Worm (Caenorhabditis elegans) whole organism, L4 larva: Measurements from ENCODE around the gene sta-1.
A peak's percentile ranks its signal among the peaks of the same experiment; 100 is the strongest.

Experiments used
- F26F4.8 ChIP-seq: fragments of 200-800 bp; sonication (Bioruptor generic); conservative IDR thresholded peaks from 2 replicates; pipeline ENCODE4 v1.3.6; 2022; ENCODE audit warnings: missing genetic modification characterization, missing compliant biosample characterization
- Y48G9A.11 ChIP-seq: fragments of 200-800 bp; sonication (Bioruptor generic); IDR thresholded peaks from 2 replicates; pipeline ENCODE4 v1.3.6; 2022; ENCODE audit warnings: missing genetic modification reagents, missing genetic modification characterization, missing compliant biosample characterization
- Y75B8A.6 ChIP-seq: fragments of 200-800 bp; sonication (Bioruptor generic); IDR thresholded peaks from 2 replicates; pipeline ENCODE4 v1.3.6; 2022; ENCODE audit warnings: missing genetic modification reagents, missing genetic modification characterization, missing compliant biosample characterization
- ZK546.5 ChIP-seq, 2 experiments: sonication (generic microtip); optimal IDR thresholded peaks; 2 replicates each; lab custom pipeline; 2017; ENCODE audit warnings: missing biosample characterization in 2 of 2, missing genetic modification characterization in 2 of 2
- aha-1 ChIP-seq: fragments of 150-350 bp; peaks from one replicate; lab custom pipeline; 2014; ENCODE audit warnings: missing biosample characterization, missing genetic modification characterization
- ama-1 ChIP-seq: fragments of 150-350 bp; optimal IDR thresholded peaks from 2 replicates; lab custom pipeline; 2014; ENCODE audit warnings: inconsistent platforms, mixed read lengths
- ceh-28 ChIP-seq: fragments of 150-350 bp; optimal IDR thresholded peaks from 2 replicates; lab custom pipeline; 2014; ENCODE audit warnings: missing biosample characterization, missing genetic modification reagents, missing genetic modification characterization
- ceh-32 ChIP-seq: sonication (generic microtip); optimal IDR thresholded peaks from 2 replicates; lab custom pipeline; 2016; ENCODE audit warnings: mild to moderate bottlenecking, missing genetic modification characterization, missing compliant biosample characterization; ENCODE audit not compliant: poor library complexity
- ceh-82 ChIP-seq: sonication (generic microtip); optimal IDR thresholded peaks from 2 replicates; lab custom pipeline; 2017; ENCODE audit warnings: missing biosample characterization, missing genetic modification characterization
- cey-2 ChIP-seq: sonication (generic microtip); optimal IDR thresholded peaks from 3 replicates; lab custom pipeline; 2017; ENCODE audit warnings: missing genetic modification characterization, mild to moderate bottlenecking, missing compliant biosample characterization, antibody characterized with exemption, borderline replicate concordance; ENCODE audit not compliant: insufficient read depth
- ctbp-1 ChIP-seq: fragments of 200-800 bp; sonication (Bioruptor generic); IDR thresholded peaks from 2 replicates; pipeline ENCODE4 v1.3.6; 2022; ENCODE audit warnings: missing genetic modification reagents, missing genetic modification characterization, missing compliant biosample characterization
- daf-12 ChIP-seq: fragments of 150-350 bp; optimal IDR thresholded peaks from 2 replicates; lab custom pipeline; 2014; ENCODE audit warnings: missing biosample characterization, missing genetic modification reagents, missing genetic modification characterization
- daf-8 ChIP-seq: fragments of 200-800 bp; sonication (Bioruptor generic); IDR thresholded peaks from 2 replicates; pipeline ENCODE4 v1.3.6; 2022; ENCODE audit warnings: missing genetic modification characterization, missing compliant biosample characterization
- dmd-6 ChIP-seq: fragments of 200-800 bp; sonication (Bioruptor generic); IDR thresholded peaks from 2 replicates; pipeline ENCODE4 v1.3.6; 2022; ENCODE audit warnings: missing genetic modification reagents, missing genetic modification characterization, missing compliant biosample characterization
- dve-1 ChIP-seq: sonication (generic microtip); optimal IDR thresholded peaks from 2 replicates; lab custom pipeline; 2017; ENCODE audit warnings: antibody characterized with exemption, mild to moderate bottlenecking, missing genetic modification characterization, missing compliant biosample characterization; ENCODE audit not compliant: insufficient read depth
- fkh-10 ChIP-seq: fragments of 150-350 bp; optimal IDR thresholded peaks from 2 replicates; lab custom pipeline; 2014; ENCODE audit warnings: missing biosample characterization, missing genetic modification reagents, missing genetic modification characterization
- fos-1 ChIP-seq: fragments of 150-350 bp; optimal IDR thresholded peaks from 2 replicates; lab custom pipeline; 2014; ENCODE audit warnings: missing biosample characterization, missing genetic modification characterization
- gei-8 ChIP-seq: fragments of 200-800 bp; sonication (Bioruptor generic); optimal IDR thresholded peaks from 2 replicates; lab custom pipeline; 2018; ENCODE audit warnings: mild to moderate bottlenecking, missing genetic modification characterization, missing compliant biosample characterization
- hif-1 ChIP-seq, 2 experiments: sonication (generic microtip); optimal IDR thresholded peaks; 2 replicates each; lab custom pipeline; 2016 to 2017; ENCODE audit warnings: missing compliant biosample characterization in 2 of 2, missing genetic modification characterization in 2 of 2, missing genetic modification reagents in 2 of 2, missing genotype in 2 of 2, mild to moderate bottlenecking in 1 of 2
- hlh-11 ChIP-seq: fragments of 200-800 bp; sonication (Bioruptor generic); optimal IDR thresholded peaks from 2 replicates; lab custom pipeline; 2018; ENCODE audit warnings: mild to moderate bottlenecking, missing genetic modification characterization, missing compliant biosample characterization
- hlh-30 ChIP-seq: sonication (generic microtip); optimal IDR thresholded peaks from 2 replicates; lab custom pipeline; 2017; ENCODE audit warnings: antibody characterized with exemption, mild to moderate bottlenecking, missing genetic modification characterization, missing compliant biosample characterization; ENCODE audit not compliant: insufficient read depth
- hmg-1.1 ChIP-seq: fragments of 200-800 bp; sonication (Bioruptor generic); IDR thresholded peaks from 2 replicates; pipeline ENCODE4 v1.3.6; 2022; ENCODE audit warnings: missing genetic modification reagents, missing genetic modification characterization, missing compliant biosample characterization
- lim-7 ChIP-seq: fragments of 200-800 bp; sonication (Bioruptor generic); IDR thresholded peaks from 2 replicates; pipeline ENCODE4 v1.3.6; 2022; ENCODE audit warnings: missing genetic modification characterization, missing compliant biosample characterization
- lin-29 ChIP-seq: fragments of 200-800 bp; sonication (Bioruptor generic); IDR thresholded peaks from 2 replicates; pipeline ENCODE4 v1.3.6; 2022; ENCODE audit warnings: missing genetic modification reagents, missing genetic modification characterization, missing compliant biosample characterization
- lin-38 ChIP-seq: fragments of 200-800 bp; sonication (Bioruptor generic); IDR thresholded peaks from 2 replicates; pipeline ENCODE4 v1.3.6; 2022; ENCODE audit warnings: missing genetic modification reagents, missing genetic modification characterization, missing compliant biosample characterization
- lin-39 ChIP-seq: fragments of 150-350 bp; optimal IDR thresholded peaks from 2 replicates; lab custom pipeline; 2014; ENCODE audit warnings: missing biosample characterization, missing genetic modification reagents, missing genetic modification characterization
- lir-3 ChIP-seq: sonication (generic microtip); optimal IDR thresholded peaks from 2 replicates; lab custom pipeline; 2016; ENCODE audit warnings: mild to moderate bottlenecking, missing genetic modification characterization, missing compliant biosample characterization
- lsy-2 ChIP-seq, 2 experiments: fragments of 150-350 bp in 1 of 2; sonication (generic microtip) in 1 of 2; optimal IDR thresholded peaks; 2 replicates each; lab custom pipeline; 2014 to 2017; ENCODE audit warnings: missing biosample characterization in 2 of 2, missing genetic modification characterization in 2 of 2
- madf-5 ChIP-seq, 2 experiments: fragments of 200-800 bp; sonication (Bioruptor generic); IDR thresholded peaks; 2 replicates each; pipeline ENCODE4 v1.3.6; 2022; ENCODE audit warnings: missing compliant biosample characterization in 2 of 2, missing genetic modification characterization in 2 of 2
- mdl-1 ChIP-seq, 2 experiments: fragments of 150-350 bp in 1 of 2; sonication (generic microtip) in 1 of 2; optimal IDR thresholded peaks; 2 replicates each; lab custom pipeline; 2014 to 2017; ENCODE audit warnings: missing biosample characterization in 2 of 2, missing genetic modification characterization in 2 of 2
- mdt-29 ChIP-seq: fragments of 200-800 bp; sonication (Bioruptor generic); IDR thresholded peaks from 2 replicates; pipeline ENCODE4 v1.3.6; 2022; ENCODE audit warnings: missing genetic modification reagents, missing genetic modification characterization, missing compliant biosample characterization
- mxl-2 ChIP-seq: fragments of 200-800 bp; sonication (Bioruptor generic); conservative IDR thresholded peaks from 2 replicates; pipeline ENCODE4 v1.3.6; 2022; ENCODE audit warnings: missing genetic modification reagents, missing genetic modification characterization, missing compliant biosample characterization
- nhr-11 ChIP-seq: fragments of 150-350 bp; optimal IDR thresholded peaks from 2 replicates; lab custom pipeline; 2014; ENCODE audit warnings: missing biosample characterization, missing genetic modification characterization
- nhr-42 ChIP-seq: fragments of 200-800 bp; sonication (Bioruptor generic); IDR thresholded peaks from 2 replicates; pipeline ENCODE4 v1.3.6; 2022; ENCODE audit warnings: missing genetic modification characterization, missing compliant biosample characterization
- pha-4 ChIP-seq, 2 experiments: fragments of 150-350 bp in 1 of 2; fragments of 200-800 bp in 1 of 2; sonication (Bioruptor generic) in 1 of 2; IDR thresholded peaks in 1 of 2; optimal IDR thresholded peaks in 1 of 2; 2 replicates each; pipeline versions ENCODE4 v1.3.6 to Lab custom; 2014 to 2022; ENCODE audit warnings: missing genetic modification characterization in 2 of 2, missing genetic modification reagents in 2 of 2, missing biosample characterization in 1 of 2, missing compliant biosample characterization in 1 of 2
- sdz-12 ChIP-seq: fragments of 200-800 bp; sonication (Bioruptor generic); optimal IDR thresholded peaks from 2 replicates; lab custom pipeline; 2018; ENCODE audit warnings: mild to moderate bottlenecking, missing genetic modification characterization, missing compliant biosample characterization
- skn-1 ChIP-seq: fragments of 150-350 bp; optimal IDR thresholded peaks from 2 replicates; lab custom pipeline; 2014; ENCODE audit warnings: missing biosample characterization, missing genetic modification characterization
- spr-1 ChIP-seq: sonication (generic microtip); optimal IDR thresholded peaks from 2 replicates; lab custom pipeline; 2016; ENCODE audit warnings: mild to moderate bottlenecking, missing genetic modification characterization, missing compliant biosample characterization
- vab-7 ChIP-seq: fragments of 200-800 bp; sonication (Bioruptor generic); IDR thresholded peaks from 2 replicates; pipeline ENCODE4 v1.3.6; 2022; ENCODE audit warnings: missing genetic modification reagents, missing genetic modification characterization, missing compliant biosample characterization
- zag-1 ChIP-seq: fragments of 150-350 bp; optimal IDR thresholded peaks from 2 replicates; lab custom pipeline; 2014; ENCODE audit warnings: missing biosample characterization, missing genetic modification characterization
- zfp-2 ChIP-seq: sonication (generic microtip); optimal IDR thresholded peaks from 2 replicates; lab custom pipeline; 2016; ENCODE audit warnings: mild to moderate bottlenecking, missing genetic modification characterization, missing compliant biosample characterization
- zfp-3 ChIP-seq: fragments of 200-800 bp; sonication (Bioruptor generic); conservative IDR thresholded peaks from 2 replicates; pipeline ENCODE4 v1.3.6; 2022; ENCODE audit warnings: missing genetic modification reagents, missing genetic modification characterization, missing compliant biosample characterization
- ztf-11 ChIP-seq: fragments of 150-350 bp; optimal IDR thresholded peaks from 2 replicates; lab custom pipeline; 2014; ENCODE audit warnings: missing biosample characterization, missing genetic modification characterization

Gene sta-1

DNA sequence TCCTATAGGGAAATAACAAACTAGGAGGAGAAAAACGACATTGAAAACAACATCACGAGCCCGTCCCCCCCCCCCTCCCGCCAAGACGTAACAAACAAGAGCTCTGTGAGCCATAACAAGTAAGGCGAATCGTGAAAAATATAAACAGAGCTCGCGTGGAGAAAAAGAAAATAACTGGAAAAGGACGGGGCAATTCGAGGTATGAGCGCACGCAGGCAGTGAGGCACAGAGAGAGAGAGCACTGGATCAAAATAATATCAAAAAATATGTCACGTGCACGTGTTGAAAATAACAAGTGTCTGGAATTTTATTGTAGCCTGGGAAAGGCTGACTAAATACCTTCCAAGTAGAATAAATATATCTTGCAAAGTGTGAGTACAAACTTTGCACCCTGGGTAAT lies 5.4 kb upstream of the sta-1 start (continued):
- no peak for TF ChIP-seq zfp-2 (tag; lab: Kevin White, UChicago)
- TF ChIP-seq skn-1 (tag; lab: Kevin White, UChicago), result no peak
- no peak for TF ChIP-seq fkh-10 (GFP tag; lab: Kevin White, UChicago)
- peak in 1 of 2 experiments; percentile 3 for TF ChIP-seq hif-1 (tag; optimal IDR thresholded peaks at IDR 0.05; lab: Kevin White, UChicago)
- TF ChIP-seq lin-29, result no peak
- TF ChIP-seq hmg-1.1 (GFP tag; lab: Robert Waterston, UW), result no peak
- peak in 1 of 2 experiments; percentile 37 for TF ChIP-seq mdl-1 (tag; optimal IDR thresholded peaks at IDR 0.05; lab: Kevin White, UChicago)
- TF ChIP-seq vab-7 (GFP tag; lab: Robert Waterston, UW), result no peak
- no peak for TF ChIP-seq pha-4 (GFP tag; IDR thresholded peaks at IDR 0.05; lab: Robert Waterston, UW)
- TF ChIP-seq pha-4 (tag; optimal IDR thresholded peaks at IDR 0.05; lab: Kevin White, UChicago), result no peak
- no peak for TF ChIP-seq ctbp-1 (GFP tag; lab: Robert Waterston, UW)
- no peak for TF ChIP-seq ceh-82
- no peak for TF ChIP-seq madf-5 (GFP tag; IDR thresholded peaks at IDR 0.05; lab: Robert Waterston, UW)
- no peak for TF ChIP-seq mdt-29
- TF ChIP-seq spr-1 (tag; lab: Kevin White, UChicago), result no peak
- TF ChIP-seq lim-7 (GFP tag; lab: Robert Waterston, UW), result no peak
- TF ChIP-seq ceh-28 (tag; lab: Kevin White, UChicago), result no peak
- no peak for TF ChIP-seq daf-12
- TF ChIP-seq lin-38 (GFP tag; lab: Robert Waterston, UW), result no peak
- TF ChIP-seq aha-1, result no peak
- TF ChIP-seq mxl-2, result no peak
- TF ChIP-seq hlh-30 (tag; lab: Kevin White, UChicago), result peak; percentile 31
- TF ChIP-seq ZK546.5 (tag; optimal IDR thresholded peaks at IDR 0.05; lab: Kevin White, UChicago), result no peak
- TF ChIP-seq Y75B8A.6, result no peak
- TF ChIP-seq fos-1 (tag; lab: Kevin White, UChicago), result no peak
- no peak for TF ChIP-seq daf-8 (GFP tag; lab: Robert Waterston, UW)
- no peak for TF ChIP-seq Y48G9A.11 (GFP tag; lab: Robert Waterston, UW)
- TF ChIP-seq dve-1 (tag; lab: Kevin White, UChicago), result peak; percentile 24
- no peak for TF ChIP-seq gei-8 (GFP tag; lab: Kevin White, UChicago)
- no peak for TF ChIP-seq F26F4.8 (GFP tag; lab: Robert Waterston, UW)
- no peak for TF ChIP-seq cey-2 (tag; lab: Kevin White, UChicago)
- no peak for TF ChIP-seq zfp-3 (GFP tag; lab: Robert Waterston, UW)
- TF ChIP-seq ztf-11, result no peak
- TF ChIP-seq lin-39, result no peak
- no peak for TF ChIP-seq lir-3 (tag; lab: Kevin White, UChicago)
- peak in 1 of 2 experiments; percentile 28 for TF ChIP-seq lsy-2 (tag; optimal IDR thresholded peaks at IDR 0.05; lab: Kevin White, UChicago)
- TF ChIP-seq sdz-12 (GFP tag; lab: Kevin White, UChicago), result no peak
- TF ChIP-seq ceh-32 (tag; lab: Kevin White, UChicago), result no peak
- TF ChIP-seq ama-1 (lab: Kevin White, UChicago), result no peak
- no peak for TF ChIP-seq dmd-6 (GFP tag; lab: Robert Waterston, UW)
- TF ChIP-seq nhr-11 (tag; lab: Kevin White, UChicago), result peak; percentile 82
- no peak for TF ChIP-seq zag-1 (tag; lab: Kevin White, UChicago)
- TF ChIP-seq hlh-11 (tag; lab: Kevin White, UChicago), result peak; percentile 8
- no peak for TF ChIP-seq nhr-42 (GFP tag; lab: Robert Waterston, UW)
